Worm (Caenorhabditis elegans) whole organism, L4 larva: ENCODE data around the gene imp-3.

Experiments used
- D1046.2 ChIP-seq: fragments of 200-800 bp; sonication (Bioruptor generic); IDR thresholded peaks from 2 replicates; pipeline ENCODE4 v1.3.6; 2022; ENCODE audit warnings: missing genetic modification characterization, missing compliant biosample characterization
- F37D6.2 ChIP-seq: sonication (generic microtip); optimal IDR thresholded peaks from 2 replicates; lab custom pipeline; 2016; ENCODE audit warnings: mild to moderate bottlenecking, missing genetic modification characterization, missing compliant biosample characterization
- F44E2.7 ChIP-seq: fragments of 200-800 bp; sonication (Bioruptor generic); IDR thresholded peaks from 2 replicates; pipeline ENCODE4 v2.1.2; 2022; ENCODE audit warnings: missing genetic modification characterization, missing compliant biosample characterization
- F49E8.2 ChIP-seq: sonication (generic microtip); optimal IDR thresholded peaks from 2 replicates; lab custom pipeline; 2016; ENCODE audit warnings: missing compliant biosample characterization, mild to moderate bottlenecking, missing genetic modification characterization, borderline replicate concordance
- T20F7.1 ChIP-seq: fragments of 200-800 bp; sonication (Bioruptor generic); optimal IDR thresholded peaks from 2 replicates; lab custom pipeline; 2018; ENCODE audit warnings: mild to moderate bottlenecking, missing genetic modification characterization, missing compliant biosample characterization
- Y48G9A.11 ChIP-seq: fragments of 200-800 bp; sonication (Bioruptor generic); IDR thresholded peaks from 2 replicates; pipeline ENCODE4 v1.3.6; 2022; ENCODE audit warnings: missing genetic modification reagents, missing genetic modification characterization, missing compliant biosample characterization
- ZK337.2 ChIP-seq: fragments of 200-800 bp; sonication (Bioruptor generic); IDR thresholded peaks from 2 replicates; pipeline ENCODE4 v1.3.6; 2022; ENCODE audit warnings: missing genetic modification reagents, missing genetic modification characterization, missing compliant biosample characterization
- ZK546.5 ChIP-seq, 2 experiments: sonication (generic microtip); optimal IDR thresholded peaks; 2 replicates each; lab custom pipeline; 2017; ENCODE audit warnings: missing biosample characterization in 2 of 2, missing genetic modification characterization in 2 of 2
- aha-1 ChIP-seq: fragments of 150-350 bp; peaks from one replicate; lab custom pipeline; 2014; ENCODE audit warnings: missing biosample characterization, missing genetic modification characterization
- ama-1 ChIP-seq: fragments of 150-350 bp; optimal IDR thresholded peaks from 2 replicates; lab custom pipeline; 2014; ENCODE audit warnings: inconsistent platforms, mixed read lengths
- arid-1 ChIP-seq: fragments of 200-800 bp; sonication (Bioruptor generic); conservative IDR thresholded peaks from 2 replicates; pipeline ENCODE4 v1.3.6; 2022; ENCODE audit warnings: missing genetic modification reagents, missing genetic modification characterization, missing compliant biosample characterization
- attf-4 ChIP-seq: sonication (generic microtip); optimal IDR thresholded peaks from 3 replicates; lab custom pipeline; 2017; ENCODE audit warnings: missing biosample characterization, missing genetic modification characterization
- ceh-44 ChIP-seq: fragments of 200-800 bp; sonication (Bioruptor generic); IDR thresholded peaks from 2 replicates; pipeline ENCODE4 v1.3.6; 2022; ENCODE audit warnings: missing genetic modification reagents, missing genetic modification characterization, missing compliant biosample characterization
- daf-12 ChIP-seq: fragments of 150-350 bp; optimal IDR thresholded peaks from 2 replicates; lab custom pipeline; 2014; ENCODE audit warnings: missing biosample characterization, missing genetic modification reagents, missing genetic modification characterization
- daf-16 ChIP-seq, 3 experiments: sonication (generic microtip); optimal IDR thresholded peaks; 2 replicates each; lab custom pipeline; 2016 to 2017; ENCODE audit warnings: missing genetic modification characterization in 3 of 3, missing genetic modification reagents in 3 of 3, mild to moderate bottlenecking in 2 of 3, missing compliant biosample characterization in 2 of 3, missing biosample characterization in 1 of 3, moderate library complexity in 1 of 3
- daf-19 ChIP-seq: fragments of 200-800 bp; sonication (Bioruptor generic); conservative IDR thresholded peaks from 2 replicates; pipeline ENCODE4 v1.3.6; 2022; ENCODE audit warnings: missing genetic modification characterization, missing compliant biosample characterization
- daf-8 ChIP-seq: fragments of 200-800 bp; sonication (Bioruptor generic); IDR thresholded peaks from 2 replicates; pipeline ENCODE4 v1.3.6; 2022; ENCODE audit warnings: missing genetic modification characterization, missing compliant biosample characterization
- dmd-6 ChIP-seq: fragments of 200-800 bp; sonication (Bioruptor generic); IDR thresholded peaks from 2 replicates; pipeline ENCODE4 v1.3.6; 2022; ENCODE audit warnings: missing genetic modification reagents, missing genetic modification characterization, missing compliant biosample characterization
- dpl-1 ChIP-seq: fragments of 150-350 bp; optimal IDR thresholded peaks from 2 replicates; lab custom pipeline; 2014; ENCODE audit warnings: missing biosample characterization, missing genetic modification reagents, missing genetic modification characterization
- dve-1 ChIP-seq: sonication (generic microtip); optimal IDR thresholded peaks from 2 replicates; lab custom pipeline; 2017; ENCODE audit warnings: antibody characterized with exemption, mild to moderate bottlenecking, missing genetic modification characterization, missing compliant biosample characterization; ENCODE audit not compliant: insufficient read depth
- egl-43 ChIP-seq: fragments of 200-800 bp; sonication (Bioruptor generic); IDR thresholded peaks from 2 replicates; pipeline ENCODE4 v1.3.6; 2022; ENCODE audit warnings: missing genetic modification reagents, missing genetic modification characterization, missing compliant biosample characterization
- fos-1 ChIP-seq: fragments of 150-350 bp; optimal IDR thresholded peaks from 2 replicates; lab custom pipeline; 2014; ENCODE audit warnings: missing biosample characterization, missing genetic modification characterization
- gei-8 ChIP-seq: fragments of 200-800 bp; sonication (Bioruptor generic); optimal IDR thresholded peaks from 2 replicates; lab custom pipeline; 2018; ENCODE audit warnings: mild to moderate bottlenecking, missing genetic modification characterization, missing compliant biosample characterization
- hif-1 ChIP-seq, 2 experiments: sonication (generic microtip); optimal IDR thresholded peaks; 2 replicates each; lab custom pipeline; 2016 to 2017; ENCODE audit warnings: missing compliant biosample characterization in 2 of 2, missing genetic modification characterization in 2 of 2, missing genetic modification reagents in 2 of 2, missing genotype in 2 of 2, mild to moderate bottlenecking in 1 of 2
- hmg-1.1 ChIP-seq: fragments of 200-800 bp; sonication (Bioruptor generic); IDR thresholded peaks from 2 replicates; pipeline ENCODE4 v1.3.6; 2022; ENCODE audit warnings: missing genetic modification reagents, missing genetic modification characterization, missing compliant biosample characterization
- lin-1 ChIP-seq: fragments of 200-800 bp; sonication (Bioruptor generic); IDR thresholded peaks from 2 replicates; pipeline ENCODE4 v1.3.6; 2022; ENCODE audit warnings: missing genetic modification reagents, missing genetic modification characterization, missing compliant biosample characterization
- lin-15B ChIP-seq: fragments of 150-350 bp; sonication (generic microtip); optimal IDR thresholded peaks from 3 replicates; lab custom pipeline; 2014; ENCODE audit warnings: missing biosample characterization, missing genetic modification characterization
- lin-38 ChIP-seq: fragments of 200-800 bp; sonication (Bioruptor generic); IDR thresholded peaks from 2 replicates; pipeline ENCODE4 v1.3.6; 2022; ENCODE audit warnings: missing genetic modification reagents, missing genetic modification characterization, missing compliant biosample characterization
- lir-3 ChIP-seq: sonication (generic microtip); optimal IDR thresholded peaks from 2 replicates; lab custom pipeline; 2016; ENCODE audit warnings: mild to moderate bottlenecking, missing genetic modification characterization, missing compliant biosample characterization
- madf-5 ChIP-seq, 2 experiments: fragments of 200-800 bp; sonication (Bioruptor generic); IDR thresholded peaks; 2 replicates each; pipeline ENCODE4 v1.3.6; 2022; ENCODE audit warnings: missing compliant biosample characterization in 2 of 2, missing genetic modification characterization in 2 of 2
- mdt-29 ChIP-seq: fragments of 200-800 bp; sonication (Bioruptor generic); IDR thresholded peaks from 2 replicates; pipeline ENCODE4 v1.3.6; 2022; ENCODE audit warnings: missing genetic modification reagents, missing genetic modification characterization, missing compliant biosample characterization
- mep-1 ChIP-seq: fragments of 150-350 bp; sonication (generic microtip); optimal IDR thresholded peaks from 3 replicates; lab custom pipeline; 2014; ENCODE audit warnings: missing biosample characterization, missing genetic modification characterization
- mes-2 ChIP-seq: sonication (generic microtip); optimal IDR thresholded peaks from 2 replicates; lab custom pipeline; 2016; ENCODE audit warnings: missing genotype, mild to moderate bottlenecking, missing genetic modification characterization, missing compliant biosample characterization; ENCODE audit not compliant: poor library complexity, severe bottlenecking
- nhr-11 ChIP-seq: fragments of 150-350 bp; optimal IDR thresholded peaks from 2 replicates; lab custom pipeline; 2014; ENCODE audit warnings: missing biosample characterization, missing genetic modification characterization
- nhr-28 ChIP-seq: fragments of 150-350 bp; optimal IDR thresholded peaks from 2 replicates; lab custom pipeline; 2014; ENCODE audit warnings: missing biosample characterization, missing genetic modification characterization
- php-3 ChIP-seq: fragments of 200-800 bp; sonication (Bioruptor generic); IDR thresholded peaks from 2 replicates; pipeline ENCODE4 v1.3.6; 2022; ENCODE audit warnings: missing genetic modification reagents, missing genetic modification characterization, missing compliant biosample characterization
- pqm-1 ChIP-seq: sonication (generic microtip); optimal IDR thresholded peaks from 2 replicates; lab custom pipeline; 2017; ENCODE audit warnings: missing biosample characterization, missing genetic modification characterization
- rbr-2 ChIP-seq: sonication (generic microtip); optimal IDR thresholded peaks from 2 replicates; lab custom pipeline; 2016; ENCODE audit warnings: missing genotype, missing genetic modification characterization, missing compliant biosample characterization
- saeg-2 ChIP-seq: fragments of 200-800 bp; sonication (Bioruptor generic); IDR thresholded peaks from 2 replicates; pipeline ENCODE4 v1.3.6; 2022; ENCODE audit warnings: missing genetic modification reagents, missing genetic modification characterization, missing compliant biosample characterization
- set-16 ChIP-seq: fragments of 200-800 bp; sonication (Bioruptor generic); IDR thresholded peaks from 2 replicates; pipeline ENCODE4 v1.3.6; 2022; ENCODE audit warnings: missing genetic modification reagents, missing genetic modification characterization, missing compliant biosample characterization
- snpc-1.2 ChIP-seq: fragments of 200-800 bp; sonication (Bioruptor generic); IDR thresholded peaks from 2 replicates; pipeline ENCODE4 v1.3.6; 2022; ENCODE audit warnings: missing genetic modification reagents, missing genetic modification characterization, missing compliant biosample characterization
- spr-3 ChIP-seq: fragments of 200-800 bp; sonication (Bioruptor generic); optimal IDR thresholded peaks from 2 replicates; lab custom pipeline; 2018; ENCODE audit warnings: mild to moderate bottlenecking, missing genetic modification characterization, missing compliant biosample characterization
- tag-97 ChIP-seq: fragments of 200-800 bp; sonication (Bioruptor generic); IDR thresholded peaks from 2 replicates; pipeline ENCODE4 v1.3.6; 2022; ENCODE audit warnings: missing genetic modification characterization, missing compliant biosample characterization
- vab-7 ChIP-seq: fragments of 200-800 bp; sonication (Bioruptor generic); IDR thresholded peaks from 2 replicates; pipeline ENCODE4 v1.3.6; 2022; ENCODE audit warnings: missing genetic modification reagents, missing genetic modification characterization, missing compliant biosample characterization
- zip-2 ChIP-seq: fragments of 150-350 bp; optimal IDR thresholded peaks from 2 replicates; lab custom pipeline; 2014; ENCODE audit warnings: missing biosample characterization, missing genetic modification characterization

Gene imp-3

DNA sequence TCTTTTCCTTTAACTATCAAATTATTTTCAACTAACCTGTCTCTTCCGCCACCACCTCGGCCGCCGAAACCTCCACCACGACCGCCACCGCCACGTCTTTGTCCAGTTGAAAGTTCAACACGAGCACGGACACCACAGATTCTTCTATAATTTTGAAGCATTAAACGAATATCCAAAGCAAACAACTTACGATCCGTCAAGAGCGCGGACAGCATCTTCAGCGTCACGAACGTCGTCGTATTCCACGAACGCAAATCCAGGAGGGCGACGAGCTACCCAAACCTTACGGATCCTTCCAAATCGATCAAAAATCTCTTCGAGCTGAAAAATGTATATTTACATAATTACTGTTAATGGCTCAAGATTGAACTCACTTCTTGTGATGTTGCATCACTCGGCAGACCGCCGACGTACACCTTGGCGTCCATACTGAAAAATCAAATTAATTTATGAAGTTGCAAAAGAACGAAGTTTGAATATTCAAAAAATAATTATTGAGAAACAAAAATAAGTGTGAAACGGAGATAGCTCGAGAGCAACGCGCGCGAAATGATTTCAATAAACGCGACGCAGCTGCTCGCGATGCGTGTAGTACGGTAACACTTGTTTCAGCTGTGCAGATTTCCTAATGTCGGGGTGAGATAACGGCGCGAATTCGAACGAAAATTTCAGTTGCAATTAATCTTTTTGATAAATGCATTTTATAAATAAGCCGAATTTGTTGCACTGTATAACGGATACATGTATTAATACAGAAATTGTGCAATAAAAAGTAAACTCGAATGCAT lies 1.6 kb upstream of the imp-3 start, which contains the start of gene rsp-6 (continued):
- TF ChIP-seq snpc-1.2 (GFP tag; lab: Robert Waterston, UW), result 0 out of 2 replicates have a peak, but pooled peaks have one; percentile 14
- no peak for TF ChIP-seq mdt-29
- no peak for TF ChIP-seq fos-1 (tag; lab: Kevin White, UChicago)
- no peak for TF ChIP-seq zip-2 (tag; lab: Kevin White, UChicago)
- TF ChIP-seq ZK546.5 (tag; optimal IDR thresholded peaks at IDR 0.05; lab: Kevin White, UChicago), result no peak
- peak; percentile 86 for TF ChIP-seq lin-38 (GFP tag; lab: Robert Waterston, UW)
- peak; percentile 78 for TF ChIP-seq nhr-11
- TF ChIP-seq, all 104 proteins: peak for 48

DNA sequence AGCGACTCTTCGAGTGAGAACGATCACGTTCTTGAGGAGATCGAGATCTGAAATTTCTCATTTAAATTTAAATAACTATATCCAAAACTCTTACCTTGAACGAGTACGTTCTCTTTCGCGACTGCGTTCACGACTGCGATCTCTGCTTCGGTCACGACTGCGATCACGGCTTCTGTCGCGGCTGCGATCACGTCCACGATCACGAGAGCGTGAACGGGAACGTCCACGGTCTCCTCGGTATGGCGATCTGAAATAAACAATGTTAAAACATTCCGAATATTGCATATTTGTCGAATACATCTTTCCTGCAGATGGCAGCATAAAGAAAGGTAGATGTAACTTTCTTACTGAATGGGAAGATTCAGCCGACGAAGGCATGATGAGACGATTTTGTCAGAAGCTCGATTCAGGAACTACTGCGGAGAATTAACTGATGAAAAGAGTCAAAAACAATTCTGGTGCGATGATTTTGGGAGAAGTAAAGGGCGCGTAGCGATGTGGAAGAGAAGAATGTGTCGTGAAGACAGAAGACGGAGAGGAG lies 808 bp upstream of the imp-3 start:
- no peak for TF ChIP-seq vab-7
- no peak for TF ChIP-seq daf-16 (GFP tag; optimal IDR thresholded peaks at IDR 0.05; lab: Kevin White, UChicago)
- no peak for TF ChIP-seq daf-16 (tag; optimal IDR thresholded peaks at IDR 0.05; lab: Kevin White, UChicago)
- TF ChIP-seq rbr-2 (tag; lab: Kevin White, UChicago), result no peak
- 0 out of 2 replicates have a peak, but pooled peaks have one; percentile 12 for TF ChIP-seq set-16
- no peak for TF ChIP-seq dmd-6 (GFP tag; lab: Robert Waterston, UW)
- TF ChIP-seq aha-1, result peak; percentile 59
- TF ChIP-seq F44E2.7 (GFP tag; lab: Robert Waterston, UW), result no peak
- TF ChIP-seq egl-43, result peak; percentile 3; the same call in 1 of the 2 replicates

DNA sequence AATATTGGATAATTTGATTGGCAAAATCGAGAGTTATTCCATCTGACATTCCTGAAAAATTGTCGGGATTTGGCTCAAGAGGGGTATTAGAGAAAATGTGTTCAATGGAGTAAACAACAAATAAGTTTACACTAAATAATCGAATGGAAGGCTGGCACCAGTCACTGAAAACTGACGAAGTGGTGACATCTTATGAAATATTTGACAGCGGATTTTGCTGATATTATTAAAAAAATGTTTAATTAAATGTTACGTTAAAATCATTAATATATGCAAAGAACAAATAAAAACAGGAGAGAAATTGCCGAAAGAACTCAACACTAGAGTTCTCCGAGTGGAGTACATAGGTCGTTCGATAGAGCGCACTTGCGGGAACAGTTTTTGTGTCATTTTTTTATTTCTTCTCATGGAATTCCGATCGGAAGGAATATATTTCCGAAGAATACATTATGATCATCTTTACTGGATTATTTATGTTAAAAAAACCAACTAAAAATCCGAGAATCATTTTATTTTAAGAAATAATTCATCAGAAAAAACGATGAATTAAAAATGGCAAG lies 3.8 kb downstream of the imp-3 start, which contains the start of gene tag-322:
Gene tag-322 (minus strand): TSS at position 51 of the 560 bp plus-strand sequence.
- 0 out of 2 replicates have a peak, but pooled peaks have one; percentile 32 for TF ChIP-seq arid-1 (GFP tag; lab: Robert Waterston, UW)
- peak; percentile 70 for TF ChIP-seq dve-1 (tag; lab: Kevin White, UChicago)
- no peak for TF ChIP-seq ZK337.2
- no peak for TF ChIP-seq Y48G9A.11 (GFP tag; lab: Robert Waterston, UW)
- TF ChIP-seq F49E8.2 (tag; lab: Kevin White, UChicago), result no peak
- TF ChIP-seq tag-97 (GFP tag; lab: Robert Waterston, UW), result no peak
- TF ChIP-seq pqm-1 (tag; lab: Kevin White, UChicago), result no peak
- no peak for TF ChIP-seq spr-3 (GFP tag; lab: Kevin White, UChicago)
- no peak for TF ChIP-seq daf-19
- TF ChIP-seq ama-1 (lab: Kevin White, UChicago), result peak; percentile 44
- no peak for TF ChIP-seq daf-12
- no peak for TF ChIP-seq ceh-44 (GFP tag; lab: Robert Waterston, UW)
- TF ChIP-seq lin-15B (tag; lab: Kevin White, UChicago), result no peak
- peak in 1 of 2 experiments; percentile 4 for TF ChIP-seq hif-1 (tag; optimal IDR thresholded peaks at IDR 0.05; lab: Kevin White, UChicago)
- TF ChIP-seq dpl-1 (GFP tag; lab: Kevin White, UChicago), result peak; percentile 71
- no peak for TF ChIP-seq gei-8 (GFP tag; lab: Kevin White, UChicago)
- TF ChIP-seq F37D6.2 (tag; lab: Kevin White, UChicago), result peak; percentile 16
- no peak for TF ChIP-seq php-3 (GFP tag; lab: Robert Waterston, UW)
- no peak for TF ChIP-seq madf-5 (GFP tag; IDR thresholded peaks at IDR 0.05; lab: Robert Waterston, UW)
- TF ChIP-seq daf-8, result no peak
- no peak for TF ChIP-seq saeg-2
- peak; percentile 84 for TF ChIP-seq mes-2 (tag; lab: Kevin White, UChicago)
- TF ChIP-seq D1046.2, result no peak
- TF ChIP-seq lin-1 (GFP tag; lab: Robert Waterston, UW), result no peak
- peak; percentile 44 for TF ChIP-seq nhr-28
- peak; percentile 47 for TF ChIP-seq T20F7.1 (GFP tag; lab: Kevin White, UChicago)
- TF ChIP-seq rbr-2 (tag; lab: Kevin White, UChicago), result peak; percentile 62
- TF ChIP-seq lir-3 (tag; lab: Kevin White, UChicago), result no peak
- no peak for TF ChIP-seq attf-4 (tag; lab: Kevin White, UChicago)
- no peak for TF ChIP-seq hmg-1.1 (GFP tag; lab: Robert Waterston, UW)
- peak; percentile 96 for TF ChIP-seq lin-38 (GFP tag; lab: Robert Waterston, UW)
- peak; percentile 85 for TF ChIP-seq mep-1 (tag; lab: Kevin White, UChicago)
- no peak for TF ChIP-seq ZK546.5 (tag; optimal IDR thresholded peaks at IDR 0.05; lab: Kevin White, UChicago)
